Fruit fly (Drosophila melanogaster) whole organism, embryonic: ENCODE results near the gene CG15330.
A peak's percentile ranks its signal among the peaks of the same experiment; 100 is the strongest.

Experiments
- CG1024 ChIP-seq: fragments of 200-800 bp; sonication (Bioruptor generic); IDR thresholded peaks from 2 replicates; pipeline ENCODE4 v1.3.6; 2022; ENCODE audit warnings: missing biosample characterization, missing genetic modification characterization
- CG11085 ChIP-seq: fragments of 200-800 bp; sonication (Bioruptor generic); IDR thresholded peaks from 2 replicates; pipeline ENCODE4 v1.3.6; 2022; ENCODE audit warnings: missing biosample characterization, missing genetic modification characterization
- CG14014 ChIP-seq: fragments of 200-800 bp; sonication (Bioruptor generic); IDR thresholded peaks from 2 replicates; pipeline ENCODE4 v1.3.6; 2022; ENCODE audit warnings: missing biosample characterization, missing genetic modification characterization
- CG15011 ChIP-seq: fragments of 200-800 bp; sonication (Bioruptor generic); optimal IDR thresholded peaks from 3 replicates; lab custom pipeline; 2018; ENCODE audit warnings: missing biosample characterization, mild to moderate bottlenecking, missing genetic modification characterization
- CG30431 ChIP-seq: fragments of 200-800 bp; sonication (Bioruptor generic); optimal IDR thresholded peaks from 2 replicates; lab custom pipeline; 2017; ENCODE audit warnings: missing biosample characterization, missing genetic modification characterization
- CG31388 ChIP-seq: fragments of 200-800 bp; sonication (Bioruptor generic); optimal IDR thresholded peaks from 2 replicates; lab custom pipeline; 2016; ENCODE audit warnings: missing biosample characterization, missing genetic modification characterization
- CG33213 ChIP-seq: fragments of 200-800 bp; sonication (Bioruptor generic); optimal IDR thresholded peaks from 3 replicates; lab custom pipeline; 2016; ENCODE audit warnings: missing biosample characterization, missing genetic modification characterization
- CG4707 ChIP-seq: fragments of 200-800 bp; sonication (Bioruptor generic); optimal IDR thresholded peaks from 2 replicates; lab custom pipeline; 2018; ENCODE audit warnings: missing biosample characterization, mild to moderate bottlenecking, missing genetic modification characterization, moderate library complexity
- CG6791 ChIP-seq: fragments of 200-800 bp; sonication (Bioruptor generic); IDR thresholded peaks from 3 replicates; pipeline ENCODE4 v1.3.6; 2022; ENCODE audit warnings: missing biosample characterization, missing genetic modification characterization; ENCODE audit not compliant: partially characterized antibody
- CG6854 ChIP-seq: fragments of 200-800 bp; sonication (Bioruptor generic); optimal IDR thresholded peaks from 3 replicates; lab custom pipeline; 2017; ENCODE audit warnings: missing biosample characterization, mild to moderate bottlenecking, missing genetic modification characterization
- CG8944 ChIP-seq: fragments of 200-800 bp; sonication (Bioruptor generic); optimal IDR thresholded peaks from 3 replicates; lab custom pipeline; 2016; ENCODE audit warnings: missing biosample characterization, missing genetic modification characterization
- CG9215 ChIP-seq: fragments of 200-800 bp; sonication (Bioruptor generic); IDR thresholded peaks from 2 replicates; pipeline ENCODE4 v1.3.6; 2022; ENCODE audit warnings: missing biosample characterization, missing genetic modification characterization
- Dip2 ChIP-seq: fragments of 200-800 bp; sonication (Bioruptor generic); IDR thresholded peaks from 2 replicates; pipeline ENCODE4 v1.3.6; 2022; ENCODE audit warnings: missing biosample characterization, missing genetic modification characterization
- Dip3 ChIP-seq: fragments of 200-800 bp; sonication (Bioruptor generic); optimal IDR thresholded peaks from 3 replicates; lab custom pipeline; 2016; ENCODE audit warnings: missing biosample characterization, missing genetic modification characterization
- Drgx ChIP-seq: fragments of 200-800 bp; sonication (Bioruptor generic); IDR thresholded peaks from 2 replicates; pipeline ENCODE4 v1.3.6; 2022; ENCODE audit warnings: missing biosample characterization, missing genetic modification characterization
- HHEX ChIP-seq: fragments of 200-800 bp; sonication (Bioruptor generic); optimal IDR thresholded peaks from 3 replicates; lab custom pipeline; 2017; ENCODE audit warnings: missing biosample characterization, mild to moderate bottlenecking, missing genetic modification characterization, missing genetic modification reagents
- HLH3B ChIP-seq: fragments of 200-800 bp; sonication (Bioruptor generic); IDR thresholded peaks from 2 replicates; pipeline ENCODE4 v1.3.6; 2022; ENCODE audit warnings: missing biosample characterization, missing genetic modification characterization
- Hmx ChIP-seq: fragments of 200-800 bp; sonication (Bioruptor generic); optimal IDR thresholded peaks from 2 replicates; lab custom pipeline; 2016; ENCODE audit warnings: missing biosample characterization, missing genetic modification characterization
- Lpt ChIP-seq: fragments of >200 bp; optimal IDR thresholded peaks from 2 replicates; lab custom pipeline; 2018; ENCODE audit warnings: missing biosample characterization, missing genetic modification characterization
- Nf-YC ChIP-seq: fragments of 200-800 bp; optimal IDR thresholded peaks from 3 replicates; lab custom pipeline; 2019; ENCODE audit warnings: missing biosample characterization, mild to moderate bottlenecking, missing genetic modification characterization, moderate library complexity
- Spps ChIP-seq: fragments of 200-800 bp; sonication (Bioruptor generic); optimal IDR thresholded peaks from 2 replicates; lab custom pipeline; 2018; ENCODE audit warnings: missing biosample characterization, mild to moderate bottlenecking, missing genetic modification characterization
- Usf ChIP-seq: fragments of 200-800 bp; sonication (Bioruptor generic); optimal IDR thresholded peaks from 2 replicates; lab custom pipeline; 2017; ENCODE audit warnings: missing genotype, missing biosample characterization, missing genetic modification characterization
- Xbp1 ChIP-seq: fragments of 200-800 bp; sonication (Bioruptor generic); optimal IDR thresholded peaks from 3 replicates; lab custom pipeline; 2016; ENCODE audit warnings: missing biosample characterization, mild to moderate bottlenecking, missing genetic modification characterization
- ab ChIP-seq: fragments of 200-800 bp; sonication (Bioruptor generic); optimal IDR thresholded peaks from 2 replicates; lab custom pipeline; 2016; ENCODE audit warnings: missing biosample characterization, missing genetic modification characterization
- caup ChIP-seq: fragments of 200-800 bp; sonication (Bioruptor generic); optimal IDR thresholded peaks from 3 replicates; lab custom pipeline; 2017; ENCODE audit warnings: missing biosample characterization, mild to moderate bottlenecking, missing genetic modification characterization, moderate library complexity; ENCODE audit not compliant: severe bottlenecking
- chif ChIP-seq, 2 experiments: fragments of 200-800 bp; sonication (Bioruptor generic); optimal IDR thresholded peaks; 3 replicates each; lab custom pipeline; 2016; ENCODE audit warnings: missing biosample characterization in 2 of 2, missing genetic modification characterization in 2 of 2
- crp ChIP-seq, 2 experiments: fragments of 200-800 bp; sonication (Bioruptor generic); optimal IDR thresholded peaks; 2 replicates in 1 of 2; 3 replicates in 1 of 2; lab custom pipeline; 2017; ENCODE audit warnings: missing biosample characterization in 2 of 2, missing genetic modification characterization in 2 of 2, mild to moderate bottlenecking in 1 of 2, moderate library complexity in 1 of 2
- cwo ChIP-seq: fragments of 200-800 bp; sonication (Bioruptor generic); optimal IDR thresholded peaks from 3 replicates; lab custom pipeline; 2017; ENCODE audit warnings: missing biosample characterization, missing genetic modification characterization, mild to moderate bottlenecking, moderate library complexity, missing genetic modification reagents
- dm ChIP-seq: fragments of 200-800 bp; sonication (Bioruptor generic); optimal IDR thresholded peaks from 3 replicates; lab custom pipeline; 2016; ENCODE audit warnings: missing biosample characterization, missing genetic modification characterization
- ems ChIP-seq: fragments of 200-800 bp; sonication (Bioruptor generic); optimal IDR thresholded peaks from 3 replicates; lab custom pipeline; 2016; ENCODE audit warnings: missing biosample characterization, missing genetic modification characterization
- exex ChIP-seq: fragments of 200-800 bp; sonication (Bioruptor generic); optimal IDR thresholded peaks from 4 replicates; lab custom pipeline; 2018; ENCODE audit warnings: missing biosample characterization, mild to moderate bottlenecking, missing genetic modification characterization, moderate library complexity
- fd64A ChIP-seq: fragments of 200-800 bp; sonication (Bioruptor generic); optimal IDR thresholded peaks from 3 replicates; lab custom pipeline; 2018; ENCODE audit warnings: missing biosample characterization, mild to moderate bottlenecking, missing genetic modification characterization
- fd96Cb ChIP-seq: fragments of 200-800 bp; sonication (Bioruptor generic); optimal IDR thresholded peaks from 2 replicates; lab custom pipeline; 2018; ENCODE audit warnings: missing biosample characterization, mild to moderate bottlenecking, missing genetic modification characterization, moderate library complexity
- lilli ChIP-seq: fragments of 200-800 bp; sonication (Bioruptor generic); optimal IDR thresholded peaks from 3 replicates; lab custom pipeline; 2016; ENCODE audit warnings: missing biosample characterization, missing genetic modification characterization
- nerfin-1 ChIP-seq: fragments of 200-800 bp; sonication (Bioruptor generic); optimal IDR thresholded peaks from 3 replicates; lab custom pipeline; 2019; ENCODE audit warnings: missing biosample characterization, mild to moderate bottlenecking, missing genetic modification characterization, moderate library complexity
- pros ChIP-seq: fragments of 200-800 bp; sonication (Bioruptor generic); optimal IDR thresholded peaks from 3 replicates; lab custom pipeline; 2019; ENCODE audit warnings: missing biosample characterization, mild to moderate bottlenecking, missing genetic modification characterization, moderate library complexity
- sd ChIP-seq: fragments of 200-800 bp; sonication (Bioruptor generic); optimal IDR thresholded peaks from 3 replicates; lab custom pipeline; 2018; ENCODE audit warnings: missing biosample characterization, mild to moderate bottlenecking, missing genetic modification characterization, moderate library complexity
- shn ChIP-seq: fragments of 200-800 bp; sonication (Bioruptor generic); optimal IDR thresholded peaks from 3 replicates; lab custom pipeline; 2016; ENCODE audit warnings: missing biosample characterization, missing genetic modification characterization
- sug ChIP-seq: fragments of 200-800 bp; optimal IDR thresholded peaks from 2 replicates; lab custom pipeline; 2019; ENCODE audit warnings: missing biosample characterization, mild to moderate bottlenecking, missing genetic modification characterization, moderate library complexity
- tgo ChIP-seq: fragments of 200-800 bp; sonication (Bioruptor generic); IDR thresholded peaks from 3 replicates; pipeline ENCODE4 v1.3.6; 2022; ENCODE audit warnings: missing biosample characterization, missing genetic modification characterization
- vvl ChIP-seq: fragments of 200-800 bp; sonication (Bioruptor generic); IDR thresholded peaks from 2 replicates; pipeline ENCODE4 v1.3.6; 2022; ENCODE audit warnings: missing biosample characterization, missing genetic modification characterization
- zf30C ChIP-seq: fragments of 200-800 bp; sonication (Bioruptor generic); optimal IDR thresholded peaks from 3 replicates; lab custom pipeline; 2018; ENCODE audit warnings: missing biosample characterization, mild to moderate bottlenecking, missing genetic modification characterization

The CG15330 gene

DNA sequence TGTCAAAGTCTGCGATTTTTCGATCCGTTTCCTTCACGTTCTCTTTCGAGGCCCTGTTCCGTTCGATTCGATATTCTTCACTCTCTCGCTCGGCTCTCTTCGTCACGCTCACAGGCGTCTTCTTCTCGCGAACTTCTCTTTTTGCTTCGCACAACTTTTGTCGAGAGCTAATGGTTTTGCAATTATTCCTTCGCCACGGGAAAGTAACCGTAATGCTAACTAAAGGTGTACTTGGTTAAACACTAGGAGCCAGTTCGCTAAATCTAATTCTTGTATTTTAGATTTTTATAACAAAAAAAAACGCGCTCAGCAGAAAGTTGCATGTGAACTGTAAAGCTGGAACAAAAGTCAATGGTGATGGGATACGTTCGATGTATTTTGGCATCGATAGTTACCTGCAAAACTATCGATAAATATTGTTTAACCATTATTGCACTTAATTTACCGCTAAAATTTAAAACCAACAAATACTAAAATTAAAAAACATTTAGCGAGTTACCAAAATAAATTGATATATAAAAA is 24.8 kb upstream of the CG15330 start, which contains the start of gene mahe (continued):
- TF ChIP-seq CG31388 (GFP tag; lab: Kevin White, UChicago) (no peak), HLH3B (GFP tag; lab: Robert Waterston, UW) (0 out of 2 replicates have a peak, but pooled peaks have one; percentile 7), CG6854 (GFP tag; lab: Kevin White, UChicago) (no peak), CG9215 (GFP tag; lab: Robert Waterston, UW) (no peak), ab (GFP tag; lab: Kevin White, UChicago) (no peak), Nf-YC (tag; lab: Kevin White, UChicago) (no peak), zf30C (GFP tag; lab: Kevin White, UChicago) (no peak), nerfin-1 (no peak), CG33213 (GFP tag; lab: Kevin White, UChicago) (no peak), ems (GFP tag; lab: Kevin White, UChicago) (no peak), Lpt (GFP tag; lab: Kevin White, UChicago) (no peak), CG11085 (no peak), Usf (GFP tag; lab: Kevin White, UChicago) (no peak), vvl (GFP tag; lab: Robert Waterston, UW) (peak; percentile 6; the same call in 1 of the 2 replicates), cwo (GFP tag; lab: Kevin White, UChicago) (no peak), chif (GFP tag; optimal IDR thresholded peaks at IDR 0.05; lab: Kevin White, UChicago) (no peak), CG8944 (GFP tag; lab: Kevin White, UChicago) (no peak), Xbp1 (no peak), CG15011 (GFP tag; lab: Kevin White, UChicago) (no peak), Dip3 (no peak), pros (GFP tag; lab: Kevin White, UChicago) (peak; percentile 46), tgo (GFP tag; lab: Robert Waterston, UW) (no peak), caup (GFP tag; lab: Kevin White, UChicago) (no peak), CG30431 (GFP tag; lab: Kevin White, UChicago) (no peak), Hmx (no peak), Dip2 (GFP tag; lab: Robert Waterston, UW) (no peak), CG14014 (no peak), fd96Cb (tag; lab: Kevin White, UChicago) (no peak), shn (GFP tag; lab: Kevin White, UChicago) (no peak), lilli (no peak), HHEX (no peak), sug (no peak), sd (tag; lab: Kevin White, UChicago) (no peak), fd64A (GFP tag; lab: Kevin White, UChicago) (no peak), exex (no peak), crp (GFP tag; optimal IDR thresholded peaks at IDR 0.05; lab: Kevin White, UChicago) (no peak), CG1024 (GFP tag; lab: Robert Waterston, UW) (no peak), Drgx (GFP tag; lab: Robert Waterston, UW) (no peak), dm (GFP tag; lab: Kevin White, UChicago) (no peak), CG6791 (GFP tag; lab: Robert Waterston, UW) (peak; percentile 91), Spps (tag; lab: Kevin White, UChicago) (no peak), CG4707 (GFP tag; lab: Kevin White, UChicago) (no peak)
- TF ChIP-seq, all 482 proteins: peak for 73
